Fruit fly (Drosophila melanogaster) whole organism, embryonic: ENCODE results near the gene dpr3.
A peak's percentile ranks its signal among the peaks of the same experiment; 100 is the strongest.

Experiments used
- CG11093 ChIP-seq: fragments of 200-800 bp; sonication (Bioruptor generic); IDR thresholded peaks from 3 replicates; pipeline ENCODE4 v1.3.6; 2022; ENCODE audit warnings: missing biosample characterization, missing genetic modification characterization
- CG13296 ChIP-seq: fragments of 200-800 bp; sonication (Bioruptor generic); optimal IDR thresholded peaks from 3 replicates; lab custom pipeline; 2018; ENCODE audit warnings: missing biosample characterization, mild to moderate bottlenecking, missing genetic modification characterization
- CG13424 ChIP-seq: fragments of 200-800 bp; sonication (Bioruptor generic); optimal IDR thresholded peaks from 2 replicates; lab custom pipeline; 2019; ENCODE audit warnings: missing biosample characterization, mild to moderate bottlenecking, missing genetic modification characterization, moderate library complexity
- CG15073 ChIP-seq: fragments of 200-800 bp; sonication (Bioruptor generic); optimal IDR thresholded peaks from 2 replicates; lab custom pipeline; 2016; ENCODE audit warnings: missing biosample characterization, missing genetic modification characterization
- CG15269 ChIP-seq: fragments of 200-800 bp; sonication (Bioruptor generic); optimal IDR thresholded peaks from 2 replicates; lab custom pipeline; 2018; ENCODE audit warnings: missing biosample characterization, mild to moderate bottlenecking, missing genetic modification characterization, moderate library complexity
- CG16863 ChIP-seq: fragments of 200-800 bp; sonication (Bioruptor generic); optimal IDR thresholded peaks from 3 replicates; lab custom pipeline; 2016; ENCODE audit warnings: missing biosample characterization, missing genetic modification characterization
- CG1792 ChIP-seq: fragments of 200-800 bp; sonication (Bioruptor generic); optimal IDR thresholded peaks from 2 replicates; lab custom pipeline; 2016; ENCODE audit warnings: missing biosample characterization, missing genetic modification characterization
- CG2678 ChIP-seq: fragments of 200-800 bp; sonication (Bioruptor generic); optimal IDR thresholded peaks from 3 replicates; lab custom pipeline; 2019; ENCODE audit warnings: missing biosample characterization, mild to moderate bottlenecking, missing genetic modification characterization, moderate library complexity
- CG32772 ChIP-seq: fragments of 200-800 bp; sonication (Bioruptor generic); IDR thresholded peaks from 2 replicates; pipeline ENCODE4 v1.3.6; 2022; ENCODE audit warnings: missing biosample characterization, missing genetic modification characterization
- CG4707 ChIP-seq: fragments of 200-800 bp; sonication (Bioruptor generic); optimal IDR thresholded peaks from 2 replicates; lab custom pipeline; 2018; ENCODE audit warnings: missing biosample characterization, mild to moderate bottlenecking, missing genetic modification characterization, moderate library complexity
- CG6254 ChIP-seq: fragments of 200-800 bp; sonication (Bioruptor generic); optimal IDR thresholded peaks from 3 replicates; lab custom pipeline; 2017; ENCODE audit warnings: mild to moderate bottlenecking, missing biosample characterization, missing genetic modification reagents, missing genetic modification characterization
- CG6654 ChIP-seq: fragments of 200-800 bp; sonication (Bioruptor generic); optimal IDR thresholded peaks from 2 replicates; lab custom pipeline; 2017; ENCODE audit warnings: missing biosample characterization, mild to moderate bottlenecking, missing genetic modification characterization
- CG7987 ChIP-seq: fragments of 200-800 bp; sonication (Bioruptor generic); optimal IDR thresholded peaks from 2 replicates; lab custom pipeline; 2018; ENCODE audit warnings: missing biosample characterization, mild to moderate bottlenecking, missing genetic modification characterization, moderate library complexity
- CG8089 ChIP-seq: fragments of 200-800 bp; sonication (Bioruptor generic); optimal IDR thresholded peaks from 3 replicates; lab custom pipeline; 2016; ENCODE audit warnings: missing biosample characterization, missing genetic modification characterization
- CG8281 ChIP-seq: fragments of 200-800 bp; sonication (Bioruptor generic); optimal IDR thresholded peaks from 2 replicates; lab custom pipeline; 2018; ENCODE audit warnings: missing biosample characterization, mild to moderate bottlenecking, missing genetic modification characterization, moderate library complexity
- CG9727 ChIP-seq: fragments of 200-800 bp; sonication (Bioruptor generic); optimal IDR thresholded peaks from 3 replicates; lab custom pipeline; 2017; ENCODE audit warnings: missing biosample characterization, mild to moderate bottlenecking, missing genetic modification characterization
- Camta ChIP-seq: fragments of 200-800 bp; sonication (Bioruptor generic); optimal IDR thresholded peaks from 2 replicates; lab custom pipeline; 2016; ENCODE audit warnings: missing biosample characterization, missing genetic modification characterization
- D19A ChIP-seq: fragments of 200-800 bp; optimal IDR thresholded peaks from 3 replicates; lab custom pipeline; 2019; ENCODE audit warnings: missing biosample characterization, mild to moderate bottlenecking, missing genetic modification characterization, moderate library complexity
- Dll ChIP-seq: fragments of 200-800 bp; sonication (Bioruptor generic); IDR thresholded peaks from 4 replicates; pipeline ENCODE4 v1.3.6; 2022; ENCODE audit warnings: missing biosample characterization, missing genetic modification characterization; ENCODE audit not compliant: partially characterized antibody
- Doc2 ChIP-seq: fragments of 200-800 bp; sonication (Bioruptor generic); IDR thresholded peaks from 2 replicates; pipeline ENCODE4 v1.3.6; 2022; ENCODE audit warnings: missing biosample characterization, missing genetic modification characterization
- Ets65A ChIP-seq: fragments of 200-800 bp; sonication (Bioruptor generic); peaks from one replicate; lab custom pipeline; 2016; ENCODE audit warnings: missing biosample characterization, missing genetic modification characterization
- Hmr ChIP-seq: fragments of 200-800 bp; sonication (Bioruptor generic); optimal IDR thresholded peaks from 3 replicates; lab custom pipeline; 2017; ENCODE audit warnings: mild to moderate bottlenecking, missing biosample characterization, missing genetic modification reagents, missing genetic modification characterization
- Hr78 ChIP-seq, 2 experiments: fragments of 200-800 bp in 1 of 2; fragments of >200 bp in 1 of 2; sonication (Bioruptor generic) in 1 of 2; optimal IDR thresholded peaks; 2 replicates each; lab custom pipeline; 2017 to 2019; ENCODE audit warnings: missing biosample characterization in 2 of 2, missing genetic modification characterization in 2 of 2, mild to moderate bottlenecking in 1 of 2, moderate library complexity in 1 of 2
- Lhr ChIP-seq: fragments of 200-800 bp; sonication (Bioruptor generic); optimal IDR thresholded peaks from 3 replicates; lab custom pipeline; 2017; ENCODE audit warnings: mild to moderate bottlenecking, missing biosample characterization, missing genetic modification reagents, missing genetic modification characterization
- Meics ChIP-seq: fragments of 200-800 bp; sonication (Bioruptor generic); optimal IDR thresholded peaks from 2 replicates; lab custom pipeline; 2017; ENCODE audit warnings: missing biosample characterization, mild to moderate bottlenecking, missing genetic modification characterization
- Myb ChIP-seq: fragments of 200-800 bp; sonication (Bioruptor generic); optimal IDR thresholded peaks from 2 replicates; lab custom pipeline; 2016; ENCODE audit warnings: missing biosample characterization, missing genetic modification characterization
- Nf-YA ChIP-seq: fragments of 200-800 bp; sonication (Bioruptor generic); IDR thresholded peaks from 2 replicates; pipeline ENCODE4 v1.3.6; 2022; ENCODE audit warnings: missing biosample characterization, missing genetic modification characterization
- NfI ChIP-seq: fragments of 200-800 bp; sonication (Bioruptor generic); optimal IDR thresholded peaks from 3 replicates; lab custom pipeline; 2018; ENCODE audit warnings: missing biosample characterization, mild to moderate bottlenecking, missing genetic modification characterization, moderate library complexity
- Rx ChIP-seq: fragments of 200-800 bp; sonication (Bioruptor generic); IDR thresholded peaks from 2 replicates; pipeline ENCODE4 v1.3.6; 2022; ENCODE audit warnings: missing biosample characterization, missing genetic modification characterization
- Sin3A ChIP-seq: fragments of >200 bp; optimal IDR thresholded peaks from 2 replicates; lab custom pipeline; 2018
- Sox100B ChIP-seq: fragments of 200-800 bp; sonication (Bioruptor generic); optimal IDR thresholded peaks from 3 replicates; lab custom pipeline; 2018; ENCODE audit warnings: missing biosample characterization, mild to moderate bottlenecking, missing genetic modification characterization
- amos ChIP-seq: fragments of 200-800 bp; sonication (Bioruptor generic); IDR thresholded peaks from 2 replicates; pipeline ENCODE4 v1.3.6; 2022; ENCODE audit warnings: missing biosample characterization, missing genetic modification characterization; ENCODE audit not compliant: partially characterized antibody
- cato ChIP-seq: fragments of 200-800 bp; sonication (Bioruptor generic); optimal IDR thresholded peaks from 2 replicates; lab custom pipeline; 2016; ENCODE audit warnings: missing biosample characterization, missing genetic modification characterization, borderline replicate concordance
- croc ChIP-seq: fragments of 200-800 bp; sonication (Bioruptor generic); conservative IDR thresholded peaks from 3 replicates; pipeline ENCODE4 v1.3.6; 2022; ENCODE audit warnings: missing biosample characterization, missing genetic modification characterization
- cwo ChIP-seq: fragments of 200-800 bp; sonication (Bioruptor generic); optimal IDR thresholded peaks from 3 replicates; lab custom pipeline; 2017; ENCODE audit warnings: missing biosample characterization, missing genetic modification characterization, mild to moderate bottlenecking, moderate library complexity, missing genetic modification reagents
- dm ChIP-seq: fragments of 200-800 bp; sonication (Bioruptor generic); optimal IDR thresholded peaks from 3 replicates; lab custom pipeline; 2016; ENCODE audit warnings: missing biosample characterization, missing genetic modification characterization
- emc ChIP-seq: fragments of 200-800 bp; sonication (Bioruptor generic); optimal IDR thresholded peaks from 2 replicates; lab custom pipeline; 2016; ENCODE audit warnings: missing biosample characterization, missing genetic modification characterization
- ems ChIP-seq: fragments of 200-800 bp; sonication (Bioruptor generic); optimal IDR thresholded peaks from 3 replicates; lab custom pipeline; 2016; ENCODE audit warnings: missing biosample characterization, missing genetic modification characterization
- eyg ChIP-seq: fragments of 200-800 bp; sonication (Bioruptor generic); optimal IDR thresholded peaks from 3 replicates; lab custom pipeline; 2016; ENCODE audit warnings: missing biosample characterization, missing genetic modification characterization
- gem ChIP-seq: fragments of 200-800 bp; sonication (Bioruptor generic); optimal IDR thresholded peaks from 2 replicates; lab custom pipeline; 2019; ENCODE audit warnings: missing biosample characterization, mild to moderate bottlenecking, missing genetic modification characterization, moderate library complexity
- klu ChIP-seq: fragments of 200-800 bp; sonication (Bioruptor generic); IDR thresholded peaks from 2 replicates; pipeline ENCODE4 v1.3.6; 2022; ENCODE audit warnings: missing biosample characterization, missing genetic modification characterization
- lola ChIP-seq, 3 experiments: fragments of >200 bp in 2 of 3; fragments of 200-800 bp in 1 of 3; sonication (Bioruptor generic) in 1 of 3; optimal IDR thresholded peaks; 2 replicates each; lab custom pipeline; 2017 to 2019; ENCODE audit warnings: missing biosample characterization in 3 of 3, missing genetic modification characterization in 3 of 3, mild to moderate bottlenecking in 1 of 3, moderate library complexity in 1 of 3
- org-1 ChIP-seq: fragments of 200-800 bp; sonication (Bioruptor generic); optimal IDR thresholded peaks from 2 replicates; lab custom pipeline; 2017; ENCODE audit warnings: missing biosample characterization, missing genetic modification characterization
- pfk ChIP-seq: fragments of 200-800 bp; sonication (Bioruptor generic); optimal IDR thresholded peaks from 2 replicates; lab custom pipeline; 2018; ENCODE audit warnings: missing biosample characterization, mild to moderate bottlenecking, missing genetic modification characterization, moderate library complexity
- sd ChIP-seq: fragments of 200-800 bp; sonication (Bioruptor generic); optimal IDR thresholded peaks from 3 replicates; lab custom pipeline; 2018; ENCODE audit warnings: missing biosample characterization, mild to moderate bottlenecking, missing genetic modification characterization, moderate library complexity
- sens-2 ChIP-seq: fragments of 200-800 bp; sonication (Bioruptor generic); IDR thresholded peaks from 2 replicates; pipeline ENCODE4 v1.3.6; 2022; ENCODE audit warnings: missing biosample characterization, missing genetic modification characterization
- slbo ChIP-seq: fragments of 200-800 bp; sonication (Bioruptor generic); IDR thresholded peaks from 2 replicates; pipeline ENCODE4 v1.3.6; 2022; ENCODE audit warnings: missing biosample characterization, missing genetic modification characterization
- zen ChIP-seq: fragments of 200-800 bp; sonication (Bioruptor generic); optimal IDR thresholded peaks from 3 replicates; lab custom pipeline; 2018; ENCODE audit warnings: missing biosample characterization, mild to moderate bottlenecking, missing genetic modification characterization, moderate library complexity

dpr3 gene

dm6 chr2L:2130157-2130987 is 20.7 kb upstream of the dpr3 start, which contains the start of gene Glyp:
TSS of gene Glyp (plus strand) at chr2L:2130813.
- TF ChIP-seq gem (tag; lab: Kevin White, UChicago) = peak; percentile 99
- peak; percentile 99 for TF ChIP-seq Hmr
- peak in 1 of 3 experiments; percentile 95 for TF ChIP-seq lola (GFP tag; optimal IDR thresholded peaks at IDR 0.05; lab: Kevin White, UChicago)
- peak; percentile 99 for TF ChIP-seq CG2678 (tag; lab: Kevin White, UChicago)
- TF ChIP-seq Sox100B = peak; percentile 97
- TF ChIP-seq NfI = peak; percentile 97
- peak; percentile 53 for TF ChIP-seq emc (GFP tag; lab: Kevin White, UChicago)
- peak; percentile 95 for TF ChIP-seq Ets65A (GFP tag; lab: Kevin White, UChicago)
- peak; percentile 90 for TF ChIP-seq CG8281 (tag; lab: Kevin White, UChicago)
- TF ChIP-seq org-1 (GFP tag; lab: Kevin White, UChicago) = peak; percentile 98
- no peak for TF ChIP-seq Dll
- peak; percentile 62 for TF ChIP-seq CG16863 (GFP tag; lab: Kevin White, UChicago)
- TF ChIP-seq klu = peak; percentile 93
- peak; percentile 92 for TF ChIP-seq sd (tag; lab: Kevin White, UChicago)
- peak; percentile 97 for TF ChIP-seq slbo (GFP tag; lab: Robert Waterston, UW)
- TF ChIP-seq Myb (GFP tag; lab: Kevin White, UChicago) = peak; percentile 18
- TF ChIP-seq CG11093 (GFP tag; lab: Robert Waterston, UW) = peak; percentile 92
- TF ChIP-seq CG6654 = peak; percentile 89
- no peak for TF ChIP-seq Camta (GFP tag; lab: Kevin White, UChicago)
- TF ChIP-seq D19A (tag; lab: Kevin White, UChicago) = peak; percentile 95
- TF ChIP-seq Sin3A (lab: Kevin White, UChicago) = no peak
- peak; percentile 91 for TF ChIP-seq Rx
- peak; percentile 98 for TF ChIP-seq CG13424 (tag; lab: Kevin White, UChicago)
- TF ChIP-seq pfk (GFP tag; lab: Kevin White, UChicago) = peak; percentile 62
- peak; percentile 99 for TF ChIP-seq CG4707 (GFP tag; lab: Kevin White, UChicago)
- TF ChIP-seq CG32772 = peak; percentile 93
- peak; percentile 91 for TF ChIP-seq zen (tag; lab: Kevin White, UChicago)
- TF ChIP-seq ems (GFP tag; lab: Kevin White, UChicago) = peak; percentile 85
- peak; percentile 98 for TF ChIP-seq CG13296 (GFP tag; lab: Kevin White, UChicago)
- TF ChIP-seq CG1792 (GFP tag; lab: Kevin White, UChicago) = no peak
- peak; percentile 59 for TF ChIP-seq CG7987 (GFP tag; lab: Kevin White, UChicago)
- TF ChIP-seq CG15269 (tag; lab: Kevin White, UChicago) = peak; percentile 98
- TF ChIP-seq CG6254 (GFP tag; lab: Kevin White, UChicago) = peak; percentile 96
- no peak for TF ChIP-seq CG15073 (GFP tag; lab: Kevin White, UChicago)
- peak; percentile 92 for TF ChIP-seq croc
- peak; percentile 82 for TF ChIP-seq sens-2 (GFP tag; lab: Robert Waterston, UW)
- TF ChIP-seq eyg (GFP tag; lab: Kevin White, UChicago) = peak; percentile 45
- peak in 1 of 2 experiments; percentile 97 for TF ChIP-seq Hr78 (GFP tag; optimal IDR thresholded peaks at IDR 0.05; lab: Kevin White, UChicago)
- peak; percentile 83 for TF ChIP-seq cato (GFP tag; lab: Kevin White, UChicago)
- peak; percentile 97 for TF ChIP-seq cwo (GFP tag; lab: Kevin White, UChicago)
- TF ChIP-seq Lhr (GFP tag; lab: Kevin White, UChicago) = peak; percentile 55
- TF ChIP-seq amos (GFP tag; lab: Robert Waterston, UW) = peak; percentile 11; the same call in 1 of the 2 replicates
- peak; percentile 88 for TF ChIP-seq Nf-YA (GFP tag; lab: Robert Waterston, UW)
- TF ChIP-seq Doc2 (GFP tag; lab: Robert Waterston, UW) = peak; percentile 80
- TF ChIP-seq CG9727 (GFP tag; lab: Kevin White, UChicago) = peak; percentile 98
- no peak for TF ChIP-seq CG8089 (GFP tag; lab: Kevin White, UChicago)
- peak; percentile 99 for TF ChIP-seq Meics (GFP tag; lab: Kevin White, UChicago)
- TF ChIP-seq dm (GFP tag; lab: Kevin White, UChicago) = peak; percentile 31
